Fruit fly (Drosophila melanogaster) whole organism, adult: Measurements from ENCODE around the gene CG14535.

Source experiments
- CG11617 ChIP-seq: fragments of 200-800 bp; sonication (Bioruptor generic); optimal IDR thresholded peaks from 2 replicates; lab custom pipeline; 2017; ENCODE audit warnings: mild to moderate bottlenecking, missing biosample characterization, missing genetic modification reagents, missing genetic modification characterization
- CG12768 ChIP-seq: fragments of 200-800 bp; sonication (Bioruptor generic); optimal IDR thresholded peaks from 2 replicates; lab custom pipeline; 2017; ENCODE audit warnings: missing biosample characterization, missing genetic modification characterization, mild to moderate bottlenecking, moderate library complexity, missing genetic modification reagents
- CG14711 ChIP-seq: fragments of 200-800 bp; sonication (Bioruptor generic); optimal IDR thresholded peaks from 2 replicates; lab custom pipeline; 2018; ENCODE audit warnings: missing biosample characterization, mild to moderate bottlenecking, missing genetic modification characterization, moderate library complexity
- CG1620 ChIP-seq: fragments of 200-800 bp; sonication (Bioruptor generic); optimal IDR thresholded peaks from 2 replicates; lab custom pipeline; 2016; ENCODE audit warnings: missing biosample characterization, missing genetic modification characterization
- CG5204 ChIP-seq: fragments of 200-800 bp; sonication (Bioruptor generic); optimal IDR thresholded peaks from 2 replicates; lab custom pipeline; 2016; ENCODE audit warnings: missing biosample characterization, missing genetic modification characterization
- CG7045 ChIP-seq: fragments of 200-800 bp; sonication (Bioruptor generic); optimal IDR thresholded peaks from 2 replicates; lab custom pipeline; 2017; ENCODE audit warnings: missing biosample characterization, mild to moderate bottlenecking, missing genetic modification characterization
- CG7101 ChIP-seq: fragments of 200-800 bp; sonication (Bioruptor generic); optimal IDR thresholded peaks from 2 replicates; lab custom pipeline; 2018; ENCODE audit warnings: missing biosample characterization, mild to moderate bottlenecking, missing genetic modification characterization, moderate library complexity
- Clk ChIP-seq: fragments of 200-800 bp; sonication (Bioruptor generic); optimal IDR thresholded peaks from 2 replicates; lab custom pipeline; 2017; ENCODE audit warnings: missing biosample characterization, missing genetic modification characterization
- Hr96 ChIP-seq: fragments of 200-800 bp; sonication (Bioruptor generic); optimal IDR thresholded peaks from 2 replicates; lab custom pipeline; 2016; ENCODE audit warnings: missing biosample characterization, missing genetic modification characterization
- bab1 ChIP-seq: fragments of 200-800 bp; sonication (Bioruptor generic); optimal IDR thresholded peaks from 3 replicates; lab custom pipeline; 2019; ENCODE audit warnings: missing biosample characterization, mild to moderate bottlenecking, missing genetic modification characterization, moderate library complexity
- cnc ChIP-seq, 2 experiments: fragments of >200 bp; optimal IDR thresholded peaks; 2 replicates each; lab custom pipeline; 2017
- kay ChIP-seq: fragments of 200-800 bp; sonication (Bioruptor generic); peaks from one replicate; lab custom pipeline; 2016; ENCODE audit warnings: missing biosample characterization, missing genetic modification characterization, borderline replicate concordance
- ovo ChIP-seq: fragments of 200-800 bp; sonication (Bioruptor generic); optimal IDR thresholded peaks from 2 replicates; lab custom pipeline; 2016; ENCODE audit warnings: missing biosample characterization, missing genetic modification characterization
- tj ChIP-seq: fragments of 200-800 bp; sonication (Bioruptor generic); optimal IDR thresholded peaks from 3 replicates; lab custom pipeline; 2017; ENCODE audit warnings: missing biosample characterization, mild to moderate bottlenecking, missing genetic modification characterization, moderate library complexity

DNA sequence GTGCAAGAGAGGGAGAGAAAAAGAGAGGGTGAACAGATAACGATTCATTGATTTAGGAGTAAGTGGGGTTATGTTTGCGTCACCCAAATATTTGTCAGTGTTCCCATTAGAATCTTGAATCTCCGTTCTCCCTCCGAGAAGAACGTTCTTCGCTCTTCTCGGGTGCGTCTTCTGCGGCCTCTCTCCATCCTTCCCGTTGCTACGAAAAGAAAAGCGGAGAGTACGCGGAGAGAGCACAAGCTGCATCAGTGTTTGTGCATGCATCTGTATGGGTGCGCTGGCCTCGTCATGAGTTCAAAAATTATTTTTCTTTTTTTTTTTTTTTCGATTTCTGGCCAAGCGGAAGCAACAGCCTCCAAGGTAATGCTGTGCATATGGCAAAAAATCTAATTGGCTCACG lies 26.4 kb downstream of the CG14535 start:
- TF ChIP-seq CG7045 (no peak), cnc (optimal IDR thresholded peaks at IDR 0.05; lab: Kevin White, UChicago) (no peak), tj (GFP tag; lab: Kevin White, UChicago) (no peak), CG12768 (GFP tag; lab: Kevin White, UChicago) (no peak), CG11617 (GFP tag; lab: Kevin White, UChicago) (no peak), Clk (GFP tag; lab: Kevin White, UChicago) (no peak), Hr96 (GFP tag; lab: Kevin White, UChicago) (no peak), bab1 (no peak), CG1620 (GFP tag; lab: Kevin White, UChicago) (no peak), CG7101 (no peak), ovo (no peak), kay (GFP tag; lab: Kevin White, UChicago) (no peak), CG5204 (GFP tag; lab: Kevin White, UChicago) (no peak), CG14711 (tag; lab: Kevin White, UChicago) (no peak)
